Worm (Caenorhabditis elegans) whole organism, dauer: ENCODE data around the gene cln-3.3.

Experiments used
- unc-62 ChIP-seq: sonication (generic microtip); optimal IDR thresholded peaks from 2 replicates; lab custom pipeline; 2017; ENCODE audit warnings: missing biosample characterization, missing genetic modification reagents, missing genetic modification characterization

The cln-3.3 gene

DNA sequence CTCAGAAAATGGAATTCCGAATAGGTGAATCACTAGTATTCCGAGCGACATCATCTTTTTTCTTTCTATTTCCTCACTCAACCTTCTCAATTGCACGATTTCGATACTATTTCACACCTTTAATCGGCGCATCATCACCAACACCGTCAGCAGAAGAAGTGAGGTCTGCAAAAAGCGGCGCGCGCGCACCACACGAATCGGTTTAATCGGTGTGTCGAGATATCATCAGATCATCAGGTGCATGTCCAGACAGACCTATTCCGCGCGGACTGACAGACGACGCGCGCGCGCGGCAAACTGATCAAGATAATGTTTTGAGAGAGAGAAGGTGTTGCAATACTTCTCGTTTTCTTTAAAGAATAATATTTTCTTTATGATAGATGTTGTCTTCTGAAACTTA, 22.4 kb upstream of the cln-3.3 start:
- TF ChIP-seq unc-62 (GFP tag; lab: Kevin White, UChicago), result no peak

DNA sequence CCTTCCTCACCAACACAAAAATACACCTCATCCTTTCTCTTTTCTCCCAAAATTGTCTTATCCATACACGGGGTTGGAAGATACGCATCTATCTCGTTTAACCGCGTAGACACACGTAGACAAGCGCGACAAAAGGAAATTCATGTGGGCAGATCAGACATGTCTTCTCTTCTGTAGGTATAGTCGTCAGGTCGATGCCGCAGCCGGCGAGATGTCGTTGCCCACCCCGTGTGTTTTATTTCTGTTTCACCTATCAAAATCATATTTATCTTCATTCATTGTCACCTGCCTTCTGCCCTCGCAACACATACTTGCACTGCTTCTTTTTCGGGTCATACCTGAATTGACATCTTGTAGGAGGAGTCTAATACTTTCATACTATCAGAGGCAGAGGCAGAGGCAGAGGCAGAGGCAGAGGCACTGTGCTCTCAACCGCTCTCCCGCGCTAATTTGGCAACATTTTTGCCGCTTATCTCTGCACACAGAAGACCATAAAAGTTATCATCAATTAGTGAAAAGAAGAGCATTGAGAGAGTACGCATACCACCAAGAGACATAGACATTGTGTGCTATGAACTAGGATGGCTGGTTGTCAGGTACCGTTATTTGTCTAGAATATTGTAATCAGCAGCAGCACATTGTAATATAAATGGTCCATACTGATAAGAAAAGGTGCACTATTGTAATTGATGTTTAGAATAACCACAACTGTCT, 21.5 kb upstream of the cln-3.3 start:
- no peak for TF ChIP-seq unc-62 (GFP tag; lab: Kevin White, UChicago)

DNA sequence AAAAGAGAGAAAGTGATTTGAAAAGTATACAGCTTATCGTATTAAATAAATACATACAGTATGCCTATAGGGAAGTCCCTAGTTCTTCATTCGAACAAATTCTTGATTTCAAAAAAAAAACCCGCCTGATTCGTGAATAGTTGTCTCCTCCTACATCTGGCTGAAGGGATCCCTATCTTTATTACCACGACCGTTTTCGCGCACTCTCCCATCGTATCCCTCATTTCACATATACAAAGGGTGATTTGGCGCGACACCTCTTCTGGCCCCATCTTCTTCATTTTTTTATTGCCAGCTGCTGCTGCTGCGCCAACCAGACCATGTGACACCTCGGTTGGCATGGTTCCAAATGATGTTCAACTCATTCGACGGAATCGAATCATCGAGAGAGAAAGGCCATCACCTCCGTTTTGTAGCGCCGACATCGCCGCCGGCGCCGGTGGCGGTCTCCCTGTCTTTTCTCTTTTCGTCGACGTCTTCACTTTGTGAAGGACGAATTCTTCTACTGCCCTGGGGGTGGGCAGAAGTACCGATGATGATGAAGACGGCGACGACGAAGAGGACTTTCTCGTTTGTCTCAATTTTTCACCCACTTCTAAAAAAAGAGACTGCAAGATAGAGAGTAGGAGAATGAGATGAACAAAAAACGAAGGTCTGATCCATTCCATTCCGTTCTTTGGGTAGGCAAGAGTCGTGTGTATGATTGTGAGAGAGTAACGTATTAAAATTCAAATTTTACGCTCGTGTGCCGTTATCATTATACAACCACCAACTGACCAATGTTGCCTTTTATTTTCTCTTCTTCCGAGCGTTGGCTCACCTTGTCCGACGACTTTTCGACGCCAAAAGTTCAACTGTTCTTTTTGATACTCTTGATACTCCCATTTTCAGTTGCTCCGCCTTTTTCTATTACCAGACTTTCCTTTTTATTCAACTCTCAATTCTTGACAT, 20.5 kb upstream of the cln-3.3 start:
- TF ChIP-seq unc-62 (GFP tag; lab: Kevin White, UChicago), result no peak

DNA sequence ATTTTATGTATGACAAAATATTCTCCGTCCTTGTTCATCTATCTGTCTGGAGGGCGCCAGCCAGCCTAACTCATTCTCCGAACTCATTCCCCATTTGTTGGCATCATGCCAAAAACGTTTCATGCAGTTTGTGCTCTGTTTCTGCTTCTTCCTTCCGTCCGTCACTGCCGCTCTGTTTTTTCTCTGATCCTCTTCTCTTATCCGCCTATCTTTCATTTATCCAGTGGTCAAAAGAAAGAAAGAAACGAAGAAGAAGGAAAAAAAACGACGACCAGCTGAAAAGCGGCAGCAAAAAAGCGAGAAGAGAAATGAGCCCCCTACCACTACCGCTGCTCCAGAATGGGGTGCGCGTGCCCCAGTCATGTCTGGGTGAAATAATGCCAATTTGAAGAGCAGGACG, 19.8 kb upstream of the cln-3.3 start:
- TF ChIP-seq unc-62 (GFP tag; lab: Kevin White, UChicago), result no peak

DNA sequence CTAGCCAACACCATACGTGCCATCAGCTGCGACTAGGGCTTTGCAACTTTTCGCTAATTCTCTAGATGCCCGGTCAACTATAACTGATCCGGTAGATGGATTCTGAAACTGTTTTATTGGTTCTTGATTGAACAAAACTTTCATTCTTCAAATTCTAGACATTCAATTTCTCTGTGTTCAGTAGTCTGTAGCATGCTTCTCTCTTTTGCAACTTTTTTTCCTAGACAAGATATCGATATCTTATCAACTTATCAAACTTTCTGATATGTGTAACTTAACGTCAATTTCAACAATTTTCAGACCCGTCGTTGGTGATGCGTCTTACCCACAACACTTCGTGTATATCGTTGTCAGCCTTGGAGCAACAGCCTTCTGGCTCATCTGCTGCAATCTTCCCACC, 17.1 kb upstream of the cln-3.3 start, which contains the start of gene ZC190.4:
ZC190.4 (plus strand) TSS at position 301 of the 400 bp plus-strand sequence.
- TF ChIP-seq unc-62 (GFP tag; lab: Kevin White, UChicago), result no peak

DNA sequence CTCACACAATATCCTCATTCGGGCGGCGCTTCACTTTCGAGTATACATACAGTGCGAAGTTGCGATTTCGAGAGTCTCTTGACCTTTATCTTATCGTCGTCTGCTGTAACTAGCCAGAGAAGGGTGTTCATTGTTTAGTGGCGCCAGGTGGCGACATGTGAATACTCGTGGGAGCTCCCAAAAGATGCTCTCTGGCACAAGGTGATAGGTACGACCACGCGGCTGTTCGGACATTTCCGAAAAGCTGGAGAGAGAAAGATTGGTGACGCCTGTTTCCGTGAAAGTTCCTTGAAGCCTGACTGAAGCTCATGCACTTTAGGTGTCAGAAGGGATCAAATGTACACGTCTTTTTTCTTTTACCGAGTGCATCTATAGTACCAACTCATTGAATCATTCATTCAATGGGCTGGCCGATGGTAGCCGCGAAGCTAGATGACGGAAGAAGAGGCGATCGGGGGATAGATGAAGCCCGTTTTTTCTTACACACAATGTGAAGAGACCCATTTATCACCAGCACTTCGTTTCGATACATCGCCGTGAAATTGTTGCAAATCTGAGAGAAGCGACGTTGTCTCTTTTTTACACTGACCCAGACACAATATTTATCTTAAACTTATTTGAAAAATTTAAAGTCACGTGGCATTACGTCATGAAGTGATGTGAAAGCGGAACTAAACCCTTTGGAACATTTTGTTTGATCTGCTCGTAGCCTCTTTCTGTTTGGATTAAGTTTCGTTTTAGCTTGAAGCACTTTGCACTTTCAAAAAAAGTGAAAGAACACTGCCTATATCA, 15.4 kb upstream of the cln-3.3 start:
- TF ChIP-seq unc-62 (GFP tag; lab: Kevin White, UChicago), result no peak

DNA sequence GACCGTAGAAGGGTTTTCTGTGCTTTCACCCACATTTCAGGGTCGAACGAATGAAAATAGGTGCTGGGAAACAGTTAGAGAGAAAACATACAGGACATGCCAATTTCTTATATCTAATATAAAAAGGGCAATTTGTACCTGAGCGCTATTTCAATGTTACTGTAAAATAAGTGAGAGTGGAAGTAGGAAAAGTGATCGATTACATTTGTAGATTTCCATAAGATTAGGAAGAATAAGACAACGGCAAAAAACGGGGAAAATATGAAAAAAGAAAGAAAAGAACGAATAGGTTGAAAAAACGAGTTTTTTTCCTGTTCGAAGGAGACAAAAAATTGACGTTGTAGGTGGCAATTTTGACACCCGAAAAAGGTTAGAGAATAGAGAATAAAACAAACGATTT, 14.6 kb upstream of the cln-3.3 start:
- TF ChIP-seq unc-62 (GFP tag; lab: Kevin White, UChicago), result no peak

DNA sequence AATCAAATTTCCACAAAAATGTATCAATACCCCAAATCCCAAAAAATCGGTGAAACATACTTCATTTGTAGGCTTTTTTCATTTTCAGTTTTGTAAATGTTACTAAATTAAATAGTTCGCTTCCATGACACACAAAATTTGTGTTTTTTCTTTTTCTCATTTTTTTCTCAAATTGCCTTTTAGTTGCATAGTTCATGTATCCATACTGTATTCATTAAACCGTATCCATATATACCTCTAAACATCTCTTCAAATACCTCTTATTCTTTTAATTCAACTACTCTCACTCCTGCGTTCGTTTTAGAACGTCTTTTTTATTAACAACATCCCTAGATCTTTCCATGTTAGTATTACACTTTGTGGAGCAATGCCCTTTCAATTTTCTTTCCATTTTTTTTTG, 12.1 kb upstream of the cln-3.3 start:
- TF ChIP-seq unc-62 (GFP tag; lab: Kevin White, UChicago), result no peak

DNA sequence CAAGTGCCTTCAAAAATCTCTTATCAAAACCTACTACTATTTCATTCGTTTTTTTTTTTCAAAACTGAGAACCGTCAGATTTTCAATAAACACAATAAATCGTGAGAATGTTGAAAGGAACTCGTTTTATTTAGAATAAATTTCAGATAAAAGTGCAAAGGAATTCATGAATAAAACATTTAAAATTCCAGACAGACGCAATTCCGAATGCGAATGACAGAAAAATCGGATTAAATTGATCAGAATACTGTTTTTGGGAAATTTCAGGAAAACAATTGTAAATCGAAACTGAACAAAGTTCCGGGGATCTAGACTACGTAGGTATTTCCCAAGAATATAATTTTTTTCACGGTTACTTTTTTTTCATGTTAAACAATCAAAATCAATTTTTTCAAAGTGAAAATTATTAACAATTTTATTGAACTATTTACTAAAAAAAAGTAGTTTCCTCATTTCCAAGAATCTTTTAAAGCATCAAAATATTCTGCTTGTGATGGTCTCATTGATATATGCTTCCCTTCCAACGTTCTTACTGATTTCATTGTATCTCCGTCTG, 11.2 kb upstream of the cln-3.3 start:
- TF ChIP-seq unc-62 (GFP tag; lab: Kevin White, UChicago), result no peak

DNA sequence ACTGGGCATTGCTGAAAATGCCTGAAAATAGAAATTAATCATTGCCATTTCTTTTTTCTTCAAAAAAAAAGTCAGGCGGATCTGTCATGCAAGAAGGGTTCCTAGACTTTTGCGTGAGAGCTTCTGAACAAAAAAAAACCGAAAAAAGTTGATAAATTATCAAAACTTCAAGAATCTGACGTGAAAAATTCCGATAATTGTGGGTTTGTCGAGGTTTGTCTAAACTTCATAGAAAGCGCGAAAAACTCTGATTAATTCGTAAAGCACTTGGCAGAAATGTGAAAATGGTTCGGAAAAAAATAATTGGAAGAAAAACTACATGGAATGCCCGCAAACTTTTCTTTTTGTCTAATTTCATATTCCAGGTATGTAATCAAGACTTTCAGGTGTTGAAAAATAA, 9.4 kb upstream of the cln-3.3 start, which contains the start of gene ZC190.5:
ZC190.5 (minus strand) TSS at position 101 of the 400 bp plus-strand sequence.
- no peak for TF ChIP-seq unc-62 (GFP tag; lab: Kevin White, UChicago)

DNA sequence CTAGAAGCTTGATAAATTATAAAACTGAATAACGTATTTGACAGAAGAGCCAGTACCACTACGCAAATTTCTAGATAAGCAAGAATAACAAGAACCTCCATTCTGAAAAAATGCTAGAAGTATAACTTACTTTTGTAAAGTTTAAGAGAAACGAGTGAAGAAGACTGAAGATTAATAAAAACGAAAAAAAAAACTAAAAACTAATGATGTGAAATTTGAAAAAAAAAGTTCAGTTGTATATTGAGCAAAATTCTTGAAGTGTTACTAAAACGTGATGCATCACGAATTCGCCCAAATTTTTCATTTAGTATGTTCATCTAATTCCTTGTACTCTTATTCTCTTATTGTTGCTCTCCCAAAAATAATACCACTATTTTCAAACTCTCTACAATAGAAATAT, 5.7 kb upstream of the cln-3.3 start, which contains the start of gene ZC190.6:
ZC190.6 (minus strand) TSS at position 101 of the 400 bp plus-strand sequence.
- TF ChIP-seq unc-62 (GFP tag; lab: Kevin White, UChicago), result no peak

DNA sequence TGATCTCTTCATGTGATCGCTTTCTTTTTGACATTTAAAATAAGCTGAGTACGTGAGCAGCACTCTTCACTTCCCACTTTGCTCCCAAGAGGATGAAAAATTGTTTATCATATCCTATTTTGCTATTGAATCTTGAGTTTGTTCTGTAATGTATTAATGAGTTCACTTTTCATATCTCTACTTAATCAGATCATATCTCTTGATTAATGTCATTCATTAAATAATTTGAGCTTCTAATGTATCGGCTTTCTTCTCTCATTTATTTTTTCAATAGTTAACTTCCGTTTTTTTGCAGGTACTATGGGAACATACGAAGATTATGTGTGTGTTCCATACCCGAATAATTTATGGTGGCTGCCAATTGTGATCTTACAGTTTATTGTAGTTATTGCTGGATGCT, 1.8 kb upstream of the cln-3.3 start, which contains the start of gene ZC190.2:
ZC190.2 (plus strand) TSS at position 301 of the 400 bp plus-strand sequence.
- TF ChIP-seq unc-62 (GFP tag; lab: Kevin White, UChicago), result no peak

DNA sequence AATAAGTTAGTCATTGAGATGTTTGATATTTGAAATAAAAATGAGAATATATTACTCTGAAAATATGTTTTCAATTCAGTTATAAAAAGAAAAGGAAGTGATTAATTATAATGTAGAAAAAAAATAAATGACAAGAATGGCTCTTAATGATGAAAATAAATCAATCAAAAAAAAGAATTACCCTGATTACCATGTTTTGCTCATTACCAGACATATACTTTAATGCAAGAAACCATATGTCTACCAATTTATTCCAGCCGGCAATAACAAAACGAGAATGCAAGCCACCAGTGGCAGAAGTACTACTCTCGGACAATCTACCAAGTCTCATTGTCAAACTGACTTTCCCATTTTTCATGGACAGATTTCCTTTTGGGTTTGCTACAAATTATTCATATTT, 935 bp downstream of the cln-3.3 start:
- no peak for TF ChIP-seq unc-62 (GFP tag; lab: Kevin White, UChicago)

DNA sequence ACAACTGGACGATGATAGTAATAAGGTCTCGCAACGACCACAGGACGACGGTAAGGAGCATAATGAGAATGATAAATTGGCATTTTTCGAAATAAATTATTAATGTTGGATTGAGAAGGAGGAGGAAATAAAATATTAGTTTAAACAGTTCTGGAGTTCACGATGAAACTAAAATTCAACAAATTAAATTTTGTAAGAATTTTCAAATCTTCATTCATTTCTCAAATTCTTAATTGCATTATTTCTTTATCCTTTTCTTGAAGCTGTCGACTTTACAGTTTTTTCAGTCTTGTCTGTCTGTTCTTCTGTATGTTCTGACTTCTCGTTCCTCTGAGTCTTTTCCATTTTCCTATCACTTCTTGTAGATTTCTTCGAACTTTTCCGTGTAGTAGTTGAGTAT, 3.9 kb downstream of the cln-3.3 start, which contains the start of gene ZC190.7:
ZC190.7 (minus strand) TSS at position 101 of the 400 bp plus-strand sequence.
- TF ChIP-seq unc-62 (GFP tag; lab: Kevin White, UChicago), result no peak

DNA sequence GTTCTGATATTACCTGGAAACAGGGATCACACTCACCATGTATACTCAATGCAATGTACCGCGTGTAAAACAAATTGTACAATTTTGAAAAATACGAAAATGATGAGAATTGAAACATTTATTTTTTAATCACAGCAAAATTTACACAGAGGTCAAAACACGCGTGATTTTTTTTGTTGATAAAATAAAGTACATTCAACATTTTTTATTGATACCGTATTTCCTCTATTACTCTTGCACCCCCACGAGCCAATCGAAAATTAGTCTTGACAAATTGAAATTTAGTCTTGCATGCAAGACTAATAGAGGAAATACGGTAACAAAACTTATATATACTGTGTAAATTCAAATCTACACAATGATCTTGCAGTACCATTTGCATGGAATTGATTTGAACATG, 4.9 kb downstream of the cln-3.3 start, which contains the start of gene ZC190.8:
ZC190.8 (minus strand) TSS at position 101 of the 400 bp plus-strand sequence.
- TF ChIP-seq unc-62 (GFP tag; lab: Kevin White, UChicago), result no peak
